Worm (Caenorhabditis elegans): ENCODE measurements around the gene mnk-1.

ce11 chrII:10529218-10529751, 25.6 kb downstream of the mnk-1 start:
- TF ChIP-seq him-1 (tag; optimal IDR thresholded peaks at IDR 0.05) (no peak), W03F9.2 (tag; optimal IDR thresholded peaks at IDR 0.05) (no peak)

All from whole organism, L4/young adult.